Fruit fly (Drosophila melanogaster) whole organism, embryonic: ENCODE measurements around the gene Cpr92A.

ENCODE experiments used
- Abd-B ChIP-seq: fragments of 200-800 bp; sonication (Bioruptor generic); optimal IDR thresholded peaks from 2 replicates; lab custom pipeline; 2018; ENCODE audit warnings: missing biosample characterization, mild to moderate bottlenecking, missing genetic modification characterization, moderate library complexity
- Asciz ChIP-seq: fragments of 200-800 bp; sonication (Bioruptor generic); optimal IDR thresholded peaks from 2 replicates; lab custom pipeline; 2017; ENCODE audit warnings: missing biosample characterization, mild to moderate bottlenecking, missing genetic modification characterization, missing genetic modification reagents
- Awh ChIP-seq: fragments of 200-800 bp; sonication (Bioruptor generic); IDR thresholded peaks from 2 replicates; pipeline ENCODE4, ENCODE4 v1.3.6; 2022; ENCODE audit warnings: missing biosample characterization, missing genetic modification characterization
- Blimp-1 ChIP-seq: fragments of 200-800 bp; sonication (Bioruptor generic); optimal IDR thresholded peaks from 3 replicates; lab custom pipeline; 2018; ENCODE audit warnings: missing biosample characterization, missing genetic modification characterization, mild to moderate bottlenecking, moderate library complexity, missing genetic modification reagents
- CG1024 ChIP-seq: fragments of 200-800 bp; sonication (Bioruptor generic); IDR thresholded peaks from 2 replicates; pipeline ENCODE4 v1.3.6; 2022; ENCODE audit warnings: missing biosample characterization, missing genetic modification characterization
- CG10321 ChIP-seq: fragments of 200-800 bp; sonication (Bioruptor generic); IDR thresholded peaks from 2 replicates; pipeline ENCODE4 v1.3.6; 2022; ENCODE audit warnings: missing biosample characterization, missing genetic modification characterization
- CG10462 ChIP-seq: fragments of 200-800 bp; sonication (Bioruptor generic); optimal IDR thresholded peaks from 2 replicates; lab custom pipeline; 2016; ENCODE audit warnings: missing biosample characterization, missing genetic modification characterization
- CG10565 ChIP-seq: fragments of 200-800 bp; sonication (Bioruptor generic); optimal IDR thresholded peaks from 3 replicates; lab custom pipeline; 2016; ENCODE audit warnings: missing biosample characterization, mild to moderate bottlenecking, missing genetic modification characterization
- CG10654 ChIP-seq: fragments of 200-800 bp; sonication (Bioruptor generic); optimal IDR thresholded peaks from 2 replicates; lab custom pipeline; 2016; ENCODE audit warnings: missing biosample characterization, missing genetic modification characterization
- CG10979 ChIP-seq: fragments of 200-800 bp; sonication (Bioruptor generic); optimal IDR thresholded peaks from 2 replicates; lab custom pipeline; 2018; ENCODE audit warnings: missing biosample characterization, mild to moderate bottlenecking, missing genetic modification characterization, moderate library complexity
- CG12104 ChIP-seq: fragments of 200-800 bp; sonication (Bioruptor generic); optimal IDR thresholded peaks from 3 replicates; lab custom pipeline; 2016; ENCODE audit warnings: missing biosample characterization, missing genetic modification characterization
- CG12236 ChIP-seq: fragments of 200-800 bp; sonication (Bioruptor generic); optimal IDR thresholded peaks from 2 replicates; lab custom pipeline; 2016; ENCODE audit warnings: missing biosample characterization, missing genetic modification characterization
- CG14050 ChIP-seq: fragments of 200-800 bp; sonication (Bioruptor generic); IDR thresholded peaks from 3 replicates; pipeline ENCODE4 v1.3.6; 2022; ENCODE audit warnings: missing biosample characterization, missing genetic modification characterization
- CG15011 ChIP-seq: fragments of 200-800 bp; sonication (Bioruptor generic); optimal IDR thresholded peaks from 3 replicates; lab custom pipeline; 2018; ENCODE audit warnings: missing biosample characterization, mild to moderate bottlenecking, missing genetic modification characterization
- CG17385 ChIP-seq: fragments of 200-800 bp; sonication (Bioruptor generic); optimal IDR thresholded peaks from 3 replicates; lab custom pipeline; 2018; ENCODE audit warnings: missing biosample characterization, mild to moderate bottlenecking, missing genetic modification characterization
- CG17912 ChIP-seq: fragments of 200-800 bp; sonication (Bioruptor generic); optimal IDR thresholded peaks from 2 replicates; lab custom pipeline; 2018; ENCODE audit warnings: missing biosample characterization, mild to moderate bottlenecking, missing genetic modification characterization
- CG1832 ChIP-seq: fragments of 200-800 bp; sonication (Bioruptor generic); optimal IDR thresholded peaks from 2 replicates; lab custom pipeline; 2017; ENCODE audit warnings: missing biosample characterization, mild to moderate bottlenecking, missing genetic modification characterization, inconsistent platforms
- CG30431 ChIP-seq: fragments of 200-800 bp; sonication (Bioruptor generic); optimal IDR thresholded peaks from 2 replicates; lab custom pipeline; 2017; ENCODE audit warnings: missing biosample characterization, missing genetic modification characterization
- CG5180 ChIP-seq: fragments of 200-800 bp; sonication (Bioruptor generic); optimal IDR thresholded peaks from 3 replicates; lab custom pipeline; 2017; ENCODE audit warnings: missing biosample characterization, missing genetic modification characterization, mild to moderate bottlenecking, moderate library complexity, missing genetic modification reagents
- CG6765 ChIP-seq: fragments of 200-800 bp; sonication (Bioruptor generic); optimal IDR thresholded peaks from 3 replicates; lab custom pipeline; 2017; ENCODE audit warnings: missing biosample characterization, mild to moderate bottlenecking, missing genetic modification characterization
- CG7357 ChIP-seq: fragments of 200-800 bp; sonication (Bioruptor generic); IDR thresholded peaks from 3 replicates; pipeline ENCODE4 v1.3.6; 2022; ENCODE audit warnings: missing biosample characterization, missing genetic modification characterization
- CG8359 ChIP-seq: fragments of 200-800 bp; sonication (Bioruptor generic); optimal IDR thresholded peaks from 2 replicates; lab custom pipeline; 2017; ENCODE audit warnings: missing biosample characterization, mild to moderate bottlenecking, missing genetic modification characterization, borderline replicate concordance
- CG9797 ChIP-seq: fragments of 200-800 bp; sonication (Bioruptor generic); optimal IDR thresholded peaks from 3 replicates; lab custom pipeline; 2018; ENCODE audit warnings: missing biosample characterization, mild to moderate bottlenecking, missing genetic modification characterization
- D19B ChIP-seq: fragments of 200-800 bp; sonication (Bioruptor generic); optimal IDR thresholded peaks from 2 replicates; lab custom pipeline; 2017; ENCODE audit warnings: missing biosample characterization, mild to moderate bottlenecking, missing genetic modification characterization
- Doc3 ChIP-seq: fragments of 200-800 bp; sonication (Bioruptor generic); IDR thresholded peaks from 3 replicates; pipeline ENCODE4 v1.3.6; 2022; ENCODE audit warnings: missing biosample characterization, missing genetic modification characterization; ENCODE audit not compliant: partially characterized antibody
- Fer1 ChIP-seq: fragments of 200-800 bp; sonication (Bioruptor generic); optimal IDR thresholded peaks from 2 replicates; lab custom pipeline; 2017; ENCODE audit warnings: missing biosample characterization, mild to moderate bottlenecking, missing genetic modification characterization
- HLH4C ChIP-seq: fragments of 200-800 bp; sonication (Bioruptor generic); IDR thresholded peaks from 3 replicates; pipeline ENCODE4 v1.3.6; 2022; ENCODE audit warnings: missing biosample characterization, missing genetic modification characterization; ENCODE audit not compliant: partially characterized antibody
- NC2α ChIP-seq: fragments of 200-800 bp; sonication (Bioruptor generic); optimal IDR thresholded peaks from 2 replicates; lab custom pipeline; 2016; ENCODE audit warnings: missing biosample characterization, missing genetic modification characterization
- NFAT ChIP-seq: fragments of 200-800 bp; sonication (Bioruptor generic); IDR thresholded peaks from 2 replicates; pipeline ENCODE4 v1.3.6; 2022; ENCODE audit warnings: missing biosample characterization, missing genetic modification characterization
- Oli ChIP-seq: fragments of 200-800 bp; sonication (Bioruptor generic); optimal IDR thresholded peaks from 2 replicates; lab custom pipeline; 2018; ENCODE audit warnings: missing biosample characterization, mild to moderate bottlenecking, missing genetic modification characterization, moderate library complexity
- Stat92E ChIP-seq, 3 experiments: fragments of >200 bp in 2 of 3; fragments of 200-800 bp in 1 of 3; sonication (Bioruptor generic) in 1 of 3; optimal IDR thresholded peaks; 2 replicates each; lab custom pipeline; 2017 to 2019; ENCODE audit warnings: missing biosample characterization in 3 of 3, missing genetic modification characterization in 3 of 3, mild to moderate bottlenecking in 1 of 3, moderate library complexity in 1 of 3
- Trl ChIP-seq, 3 experiments: fragments of >200 bp in 2 of 3; fragments of 200-800 bp in 1 of 3; sonication (Bioruptor generic) in 1 of 3; optimal IDR thresholded peaks; 2 replicates in 1 of 3; 3 replicates in 2 of 3; lab custom pipeline; 2016 to 2017; ENCODE audit warnings: missing biosample characterization in 1 of 3, missing genetic modification characterization in 1 of 3
- amos ChIP-seq: fragments of 200-800 bp; sonication (Bioruptor generic); IDR thresholded peaks from 2 replicates; pipeline ENCODE4 v1.3.6; 2022; ENCODE audit warnings: missing biosample characterization, missing genetic modification characterization; ENCODE audit not compliant: partially characterized antibody
- ap ChIP-seq: fragments of 200-800 bp; sonication (Bioruptor generic); IDR thresholded peaks from 2 replicates; pipeline ENCODE4 v1.3.6; 2022; ENCODE audit warnings: missing biosample characterization, missing genetic modification characterization
- ash1 ChIP-seq: fragments of 200-800 bp; sonication (Bioruptor generic); optimal IDR thresholded peaks from 2 replicates; lab custom pipeline; 2018; ENCODE audit warnings: missing biosample characterization, mild to moderate bottlenecking, missing genetic modification characterization
- cas ChIP-seq: fragments of 200-800 bp; sonication (Bioruptor generic); IDR thresholded peaks from 2 replicates; pipeline ENCODE4 v1.3.6; 2022; ENCODE audit warnings: missing biosample characterization, missing genetic modification characterization
- emc ChIP-seq: fragments of 200-800 bp; sonication (Bioruptor generic); optimal IDR thresholded peaks from 2 replicates; lab custom pipeline; 2016; ENCODE audit warnings: missing biosample characterization, missing genetic modification characterization
- eyg ChIP-seq: fragments of 200-800 bp; sonication (Bioruptor generic); optimal IDR thresholded peaks from 3 replicates; lab custom pipeline; 2016; ENCODE audit warnings: missing biosample characterization, missing genetic modification characterization
- ftz-f1 ChIP-seq: fragments of 200-800 bp; sonication (Bioruptor generic); optimal IDR thresholded peaks from 2 replicates; lab custom pipeline; 2016; ENCODE audit warnings: missing biosample characterization, missing genetic modification characterization
- gcm2 ChIP-seq: fragments of 200-800 bp; sonication (Bioruptor generic); optimal IDR thresholded peaks from 2 replicates; lab custom pipeline; 2016; ENCODE audit warnings: missing biosample characterization, missing genetic modification characterization
- gt ChIP-seq: fragments of 200-800 bp; sonication (Bioruptor generic); IDR thresholded peaks from 2 replicates; pipeline ENCODE4 v1.3.6; 2022; ENCODE audit warnings: missing biosample characterization, missing genetic modification characterization
- hb ChIP-seq: fragments of 200-800 bp; sonication (Bioruptor generic); IDR thresholded peaks from 3 replicates; pipeline ENCODE4 v1.3.6; 2022; ENCODE audit warnings: missing biosample characterization, missing genetic modification characterization; ENCODE audit not compliant: partially characterized antibody
- mirr ChIP-seq: fragments of 200-800 bp; sonication (Bioruptor generic); optimal IDR thresholded peaks from 3 replicates; lab custom pipeline; 2018; ENCODE audit warnings: missing biosample characterization, mild to moderate bottlenecking, missing genetic modification characterization
- org-1 ChIP-seq: fragments of 200-800 bp; sonication (Bioruptor generic); optimal IDR thresholded peaks from 2 replicates; lab custom pipeline; 2017; ENCODE audit warnings: missing biosample characterization, missing genetic modification characterization
- ranshi ChIP-seq: fragments of 200-800 bp; sonication (Bioruptor generic); IDR thresholded peaks from 2 replicates; pipeline ENCODE4 v1.3.6; 2022; ENCODE audit warnings: missing biosample characterization, missing genetic modification characterization
- ro ChIP-seq: fragments of 200-800 bp; sonication (Bioruptor generic); IDR thresholded peaks from 2 replicates; pipeline ENCODE4 v1.3.6; 2022; ENCODE audit warnings: missing biosample characterization, missing genetic modification characterization
- slp2 ChIP-seq: fragments of 200-800 bp; sonication (Bioruptor generic); optimal IDR thresholded peaks from 2 replicates; lab custom pipeline; 2016; ENCODE audit warnings: missing biosample characterization, missing genetic modification characterization
- stc ChIP-seq: fragments of 200-800 bp; sonication (Bioruptor generic); IDR thresholded peaks from 2 replicates; pipeline ENCODE4 v1.3.6; 2022; ENCODE audit warnings: missing biosample characterization, missing genetic modification characterization
- tio ChIP-seq: fragments of 200-800 bp; sonication (Bioruptor generic); optimal IDR thresholded peaks from 2 replicates; lab custom pipeline; 2017; ENCODE audit warnings: missing biosample characterization, missing genetic modification characterization, inconsistent platforms

Gene Cpr92A

DNA sequence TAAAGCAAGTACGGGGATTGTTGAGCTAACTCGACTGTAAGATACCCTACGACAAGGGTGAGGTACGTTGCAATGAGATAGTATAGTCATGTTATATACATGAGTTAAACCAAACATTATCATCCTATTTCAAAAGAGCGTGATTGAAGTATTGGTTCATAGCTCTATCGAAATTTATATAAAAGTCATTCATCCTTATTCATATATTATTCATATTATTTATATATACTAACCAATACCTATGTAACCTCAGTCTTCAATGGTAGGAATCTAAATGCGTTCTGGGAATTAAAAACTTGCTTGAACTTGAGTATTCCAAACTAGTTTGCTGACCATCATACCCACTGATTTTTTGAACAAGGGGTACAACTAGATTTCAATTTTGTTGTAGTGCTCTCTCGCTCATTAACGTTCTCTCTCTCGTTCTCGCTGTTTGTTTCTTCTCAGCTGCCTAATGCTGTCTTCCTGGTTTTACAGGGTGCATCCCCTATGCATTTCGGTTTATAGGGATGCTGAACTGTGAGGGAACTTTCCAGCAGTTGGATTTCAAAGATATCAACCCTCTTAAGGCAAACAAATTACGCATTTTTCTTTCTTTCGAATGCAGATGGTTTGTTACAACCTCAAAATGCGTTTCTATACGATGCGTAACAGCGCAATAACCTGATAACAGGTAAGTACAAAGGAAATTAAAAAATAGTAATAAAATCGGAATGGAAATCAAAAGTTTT is 29.2 kb upstream of the Cpr92A start (continued):
- TF ChIP-seq CG17912 (GFP tag; lab: Kevin White, UChicago) (no peak), emc (GFP tag; lab: Kevin White, UChicago) (no peak), NFAT (GFP tag; lab: Robert Waterston, UW) (no peak), Blimp-1 (peak; percentile 56), ranshi (GFP tag; lab: Robert Waterston, UW) (no peak; the same call in 1 of the 2 replicates), CG10462 (no peak), CG14050 (no peak), CG10321 (GFP tag; lab: Robert Waterston, UW) (no peak), CG10565 (GFP tag; lab: Kevin White, UChicago) (no peak), CG17385 (no peak), CG8359 (GFP tag; lab: Kevin White, UChicago) (peak; percentile 37), CG10654 (GFP tag; lab: Kevin White, UChicago) (peak; percentile 52), Awh (no peak), CG1832 (GFP tag; lab: Kevin White, UChicago) (peak; percentile 29), CG9797 (GFP tag; lab: Kevin White, UChicago) (no peak), CG12104 (GFP tag; lab: Kevin White, UChicago) (peak; percentile 5), Stat92E (GFP tag; optimal IDR thresholded peaks at IDR 0.05; lab: Kevin White, UChicago) (peak in 1 of 3 experiments; percentile 43), Fer1 (GFP tag; lab: Kevin White, UChicago) (peak; percentile 61), CG1024 (GFP tag; lab: Robert Waterston, UW) (no peak), NC2α (GFP tag; lab: Kevin White, UChicago) (no peak), mirr (GFP tag; lab: Kevin White, UChicago) (no peak), Asciz (peak; percentile 52), gcm2 (GFP tag; lab: Kevin White, UChicago) (no peak), ap (GFP tag; lab: Robert Waterston, UW) (no peak), CG12236 (no peak), CG7357 (GFP tag; lab: Robert Waterston, UW) (no peak), HLH4C (GFP tag; lab: Robert Waterston, UW) (no peak), ftz-f1 (GFP tag; lab: Kevin White, UChicago) (no peak), amos (GFP tag; lab: Robert Waterston, UW) (no peak), CG5180 (GFP tag; lab: Kevin White, UChicago) (peak; percentile 32), org-1 (GFP tag; lab: Kevin White, UChicago) (peak; percentile 14), hb (no peak), CG15011 (GFP tag; lab: Kevin White, UChicago) (peak; percentile 43), CG10979 (tag; lab: Kevin White, UChicago) (peak; percentile 63), Doc3 (GFP tag; lab: Robert Waterston, UW) (no peak), gt (GFP tag; lab: Robert Waterston, UW) (no peak), Abd-B (GFP tag; lab: Kevin White, UChicago) (peak; percentile 50), Oli (tag; lab: Kevin White, UChicago) (peak; percentile 5), CG30431 (GFP tag; lab: Kevin White, UChicago) (peak; percentile 6), eyg (GFP tag; lab: Kevin White, UChicago) (no peak), CG6765 (GFP tag; lab: Kevin White, UChicago) (peak; percentile 29), D19B (GFP tag; lab: Kevin White, UChicago) (peak; percentile 92), stc (GFP tag; lab: Robert Waterston, UW) (0 out of 2 replicates have a peak, but pooled peaks have one; percentile 15), cas (GFP tag; lab: Robert Waterston, UW) (no peak), Trl (optimal IDR thresholded peaks at IDR 0.05; lab: Kevin White, UChicago) (peak; percentile 11 to 39), Trl (GFP tag; optimal IDR thresholded peaks at IDR 0.05; lab: Kevin White, UChicago) (no peak), ash1 (GFP tag; lab: Kevin White, UChicago) (no peak), slp2 (no peak), tio (GFP tag; lab: Kevin White, UChicago) (peak; percentile 24), ro (no peak)
